Fruit fly (Drosophila melanogaster): Measurements from ENCODE around the gene CG7766.

DNA sequence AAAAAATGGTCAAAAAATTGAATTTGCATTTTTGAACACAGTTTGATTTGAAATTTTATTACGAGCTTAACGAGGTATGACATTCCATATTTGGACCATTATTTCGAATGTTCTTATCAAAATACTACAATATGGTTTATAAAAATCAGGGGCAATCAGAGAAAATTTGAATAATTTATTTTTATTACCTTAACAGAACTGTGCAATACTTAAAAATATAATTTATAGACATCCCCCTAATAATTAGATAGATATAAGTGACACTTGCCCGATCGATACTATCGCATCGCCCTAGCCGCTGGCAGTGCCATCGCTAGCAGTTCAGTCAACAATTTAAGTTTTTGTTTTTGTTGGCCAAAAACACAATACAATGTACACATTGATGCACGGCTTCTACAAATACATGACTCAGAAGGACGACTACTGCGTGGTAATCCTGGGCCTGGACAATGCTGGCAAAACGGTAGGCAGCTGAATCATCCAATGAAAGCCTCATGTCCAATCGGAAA is 3.3 kb upstream of the CG7766 start, which contains the start of gene Arfrp1:
- TF ChIP-seq rn (GFP tag; IDR thresholded peaks at IDR 0.05): no peak
- no peak for TF ChIP-seq gl (tag; optimal IDR thresholded peaks at IDR 0.05)
- TF ChIP-seq CG32121 (GFP tag; IDR thresholded peaks at IDR 0.05): no peak; the same call in 1 of the 2 replicates
- no peak for TF ChIP-seq Pif1A (GFP tag; optimal IDR thresholded peaks at IDR 0.05)
- no peak for TF ChIP-seq CG15710 (tag; optimal IDR thresholded peaks at IDR 0.05)
